Fruit fly (Drosophila melanogaster) whole organism, embryonic: ENCODE data around the gene CG10341.

ENCODE experiments used
- Atf3 ChIP-seq: fragments of 200-800 bp; sonication (Bioruptor generic); optimal IDR thresholded peaks from 3 replicates; lab custom pipeline; 2016; ENCODE audit warnings: missing biosample characterization, missing genetic modification characterization
- Bteb2 ChIP-seq: fragments of 200-800 bp; sonication (Bioruptor generic); optimal IDR thresholded peaks from 2 replicates; lab custom pipeline; 2016; ENCODE audit warnings: missing biosample characterization, missing genetic modification characterization
- CG11247 ChIP-seq: fragments of 200-800 bp; sonication (Bioruptor generic); IDR thresholded peaks from 2 replicates; pipeline ENCODE4 v1.3.6; 2022; ENCODE audit warnings: missing biosample characterization, missing genetic modification characterization
- CG12071 ChIP-seq: fragments of 200-800 bp; sonication (Bioruptor generic); optimal IDR thresholded peaks from 3 replicates; lab custom pipeline; 2018; ENCODE audit warnings: missing biosample characterization, mild to moderate bottlenecking, missing genetic modification characterization
- CG12659 ChIP-seq: fragments of 200-800 bp; sonication (Bioruptor generic); optimal IDR thresholded peaks from 3 replicates; lab custom pipeline; 2017; ENCODE audit warnings: mild to moderate bottlenecking, missing biosample characterization, missing genetic modification reagents, missing genetic modification characterization
- CG12769 ChIP-seq: fragments of 200-800 bp; sonication (Bioruptor generic); optimal IDR thresholded peaks from 2 replicates; lab custom pipeline; 2019; ENCODE audit warnings: missing biosample characterization, mild to moderate bottlenecking, missing genetic modification characterization, moderate library complexity
- CG13296 ChIP-seq: fragments of 200-800 bp; sonication (Bioruptor generic); optimal IDR thresholded peaks from 3 replicates; lab custom pipeline; 2018; ENCODE audit warnings: missing biosample characterization, mild to moderate bottlenecking, missing genetic modification characterization
- CG13424 ChIP-seq: fragments of 200-800 bp; sonication (Bioruptor generic); optimal IDR thresholded peaks from 2 replicates; lab custom pipeline; 2019; ENCODE audit warnings: missing biosample characterization, mild to moderate bottlenecking, missing genetic modification characterization, moderate library complexity
- CG15269 ChIP-seq: fragments of 200-800 bp; sonication (Bioruptor generic); optimal IDR thresholded peaks from 2 replicates; lab custom pipeline; 2018; ENCODE audit warnings: missing biosample characterization, mild to moderate bottlenecking, missing genetic modification characterization, moderate library complexity
- CG17612 ChIP-seq: fragments of 200-800 bp; sonication (Bioruptor generic); IDR thresholded peaks from 2 replicates; pipeline ENCODE4 v1.3.6; 2022; ENCODE audit warnings: missing biosample characterization, missing genetic modification characterization
- CG18619 ChIP-seq: fragments of 200-800 bp; sonication (Bioruptor generic); optimal IDR thresholded peaks from 3 replicates; lab custom pipeline; 2017; ENCODE audit warnings: missing biosample characterization, mild to moderate bottlenecking, missing genetic modification characterization
- CG2199 ChIP-seq: fragments of 200-800 bp; sonication (Bioruptor generic); IDR thresholded peaks from 3 replicates; pipeline ENCODE4 v1.3.6; 2022; ENCODE audit warnings: missing biosample characterization, missing genetic modification characterization
- CG30431 ChIP-seq: fragments of 200-800 bp; sonication (Bioruptor generic); optimal IDR thresholded peaks from 2 replicates; lab custom pipeline; 2017; ENCODE audit warnings: missing biosample characterization, missing genetic modification characterization
- CG31365 ChIP-seq: fragments of 200-800 bp; sonication (Bioruptor generic); optimal IDR thresholded peaks from 2 replicates; lab custom pipeline; 2018; ENCODE audit warnings: missing biosample characterization, mild to moderate bottlenecking, missing genetic modification characterization
- CG43689 ChIP-seq: fragments of 200-800 bp; sonication (Bioruptor generic); IDR thresholded peaks from 2 replicates; pipeline ENCODE4 v1.3.6; 2022; ENCODE audit warnings: missing biosample characterization, missing genetic modification characterization
- CG5180 ChIP-seq: fragments of 200-800 bp; sonication (Bioruptor generic); optimal IDR thresholded peaks from 3 replicates; lab custom pipeline; 2017; ENCODE audit warnings: missing biosample characterization, missing genetic modification characterization, mild to moderate bottlenecking, moderate library complexity, missing genetic modification reagents
- CG6683 ChIP-seq: fragments of 200-800 bp; sonication (Bioruptor generic); optimal IDR thresholded peaks from 2 replicates; lab custom pipeline; 2017; ENCODE audit warnings: missing biosample characterization, mild to moderate bottlenecking, missing genetic modification characterization, missing genetic modification reagents
- CG7271 ChIP-seq: fragments of 200-800 bp; sonication (Bioruptor generic); optimal IDR thresholded peaks from 2 replicates; lab custom pipeline; 2018; ENCODE audit warnings: missing biosample characterization, mild to moderate bottlenecking, missing genetic modification characterization, moderate library complexity
- CG8281 ChIP-seq: fragments of 200-800 bp; sonication (Bioruptor generic); optimal IDR thresholded peaks from 2 replicates; lab custom pipeline; 2018; ENCODE audit warnings: missing biosample characterization, mild to moderate bottlenecking, missing genetic modification characterization, moderate library complexity
- CTCF ChIP-seq: fragments of 200-800 bp; sonication (Bioruptor generic); optimal IDR thresholded peaks from 2 replicates; lab custom pipeline; 2017; ENCODE audit warnings: missing biosample characterization, mild to moderate bottlenecking, missing genetic modification characterization, moderate library complexity
- CoRest ChIP-seq: fragments of 200-800 bp; sonication (Bioruptor generic); optimal IDR thresholded peaks from 3 replicates; lab custom pipeline; 2018; ENCODE audit warnings: missing biosample characterization, mild to moderate bottlenecking, missing genetic modification characterization, moderate library complexity
- Gsc ChIP-seq: fragments of 200-800 bp; sonication (Bioruptor generic); IDR thresholded peaks from 2 replicates; pipeline ENCODE4 v1.3.6; 2022; ENCODE audit warnings: missing biosample characterization, missing genetic modification characterization
- Hmr ChIP-seq: fragments of 200-800 bp; sonication (Bioruptor generic); optimal IDR thresholded peaks from 3 replicates; lab custom pipeline; 2017; ENCODE audit warnings: mild to moderate bottlenecking, missing biosample characterization, missing genetic modification reagents, missing genetic modification characterization
- Kr ChIP-seq: fragments of 200-800 bp; sonication (Bioruptor generic); optimal IDR thresholded peaks from 2 replicates; lab custom pipeline; 2017; ENCODE audit warnings: missing biosample characterization, mild to moderate bottlenecking, missing genetic modification characterization
- Lpt ChIP-seq: fragments of >200 bp; optimal IDR thresholded peaks from 2 replicates; lab custom pipeline; 2018; ENCODE audit warnings: missing biosample characterization, missing genetic modification characterization
- MBD-R2 ChIP-seq: fragments of 200-800 bp; sonication (Bioruptor generic); IDR thresholded peaks from 2 replicates; pipeline ENCODE4 v1.3.6; 2022; ENCODE audit warnings: missing biosample characterization, missing genetic modification characterization
- Nf-YC ChIP-seq: fragments of 200-800 bp; optimal IDR thresholded peaks from 3 replicates; lab custom pipeline; 2019; ENCODE audit warnings: missing biosample characterization, mild to moderate bottlenecking, missing genetic modification characterization, moderate library complexity
- Opbp ChIP-seq: fragments of 200-800 bp; sonication (Bioruptor generic); IDR thresholded peaks from 3 replicates; pipeline ENCODE4 v1.3.6; 2022; ENCODE audit warnings: missing biosample characterization, missing genetic modification characterization; ENCODE audit not compliant: partially characterized antibody
- Sox102F ChIP-seq: fragments of 200-800 bp; sonication (Bioruptor generic); optimal IDR thresholded peaks from 2 replicates; lab custom pipeline; 2018; ENCODE audit warnings: missing biosample characterization, mild to moderate bottlenecking, missing genetic modification characterization, moderate library complexity
- Stat92E ChIP-seq, 3 experiments: fragments of >200 bp in 2 of 3; fragments of 200-800 bp in 1 of 3; sonication (Bioruptor generic) in 1 of 3; optimal IDR thresholded peaks; 2 replicates each; lab custom pipeline; 2017 to 2019; ENCODE audit warnings: missing biosample characterization in 3 of 3, missing genetic modification characterization in 3 of 3, mild to moderate bottlenecking in 1 of 3, moderate library complexity in 1 of 3
- TFAM ChIP-seq: fragments of 200-800 bp; sonication (Bioruptor generic); optimal IDR thresholded peaks from 2 replicates; lab custom pipeline; 2017; ENCODE audit warnings: missing biosample characterization, missing genetic modification characterization, inconsistent platforms
- chm ChIP-seq: fragments of 200-800 bp; sonication (Bioruptor generic); IDR thresholded peaks from 2 replicates; pipeline ENCODE4 v1.3.6; 2022; ENCODE audit warnings: missing biosample characterization, missing genetic modification characterization
- cwo ChIP-seq: fragments of 200-800 bp; sonication (Bioruptor generic); optimal IDR thresholded peaks from 3 replicates; lab custom pipeline; 2017; ENCODE audit warnings: missing biosample characterization, missing genetic modification characterization, mild to moderate bottlenecking, moderate library complexity, missing genetic modification reagents
- dysf ChIP-seq: fragments of 200-800 bp; sonication (Bioruptor generic); IDR thresholded peaks from 3 replicates; pipeline ENCODE4 v1.3.6; 2022; ENCODE audit warnings: missing biosample characterization, missing genetic modification characterization
- emc ChIP-seq: fragments of 200-800 bp; sonication (Bioruptor generic); optimal IDR thresholded peaks from 2 replicates; lab custom pipeline; 2016; ENCODE audit warnings: missing biosample characterization, missing genetic modification characterization
- fu2 ChIP-seq: fragments of 200-800 bp; sonication (Bioruptor generic); optimal IDR thresholded peaks from 2 replicates; lab custom pipeline; 2016; ENCODE audit warnings: missing biosample characterization, missing genetic modification characterization
- jumu ChIP-seq: fragments of 200-800 bp; sonication (Bioruptor generic); optimal IDR thresholded peaks from 3 replicates; lab custom pipeline; 2016; ENCODE audit warnings: missing biosample characterization, missing genetic modification characterization
- ken ChIP-seq: fragments of 200-800 bp; sonication (Bioruptor generic); IDR thresholded peaks from 3 replicates; pipeline ENCODE4 v1.3.6; 2022; ENCODE audit warnings: missing biosample characterization, missing genetic modification characterization
- luna ChIP-seq: fragments of 200-800 bp; sonication (Bioruptor generic); optimal IDR thresholded peaks from 2 replicates; lab custom pipeline; 2016; ENCODE audit warnings: missing biosample characterization, missing genetic modification characterization
- prd ChIP-seq, 3 experiments: fragments of >200 bp in 2 of 3; fragments of 200-800 bp in 1 of 3; sonication (Bioruptor generic) in 1 of 3; optimal IDR thresholded peaks in 2 of 3; IDR thresholded peaks in 1 of 3; 2 replicates in 2 of 3; 3 replicates in 1 of 3; pipeline versions ENCODE4 v1.3.6 to Lab custom; 2017 to 2022; ENCODE audit warnings: missing biosample characterization in 1 of 3, missing genetic modification characterization in 1 of 3
- ranshi ChIP-seq: fragments of 200-800 bp; sonication (Bioruptor generic); IDR thresholded peaks from 2 replicates; pipeline ENCODE4 v1.3.6; 2022; ENCODE audit warnings: missing biosample characterization, missing genetic modification characterization
- slbo ChIP-seq: fragments of 200-800 bp; sonication (Bioruptor generic); IDR thresholded peaks from 2 replicates; pipeline ENCODE4 v1.3.6; 2022; ENCODE audit warnings: missing biosample characterization, missing genetic modification characterization
- so ChIP-seq: fragments of 200-800 bp; sonication (Bioruptor generic); IDR thresholded peaks from 3 replicates; pipeline ENCODE4 v1.3.6; 2022; ENCODE audit warnings: missing biosample characterization, missing genetic modification characterization
- tna ChIP-seq: fragments of 200-800 bp; sonication (Bioruptor generic); IDR thresholded peaks from 2 replicates; pipeline ENCODE4 v1.3.6; 2022; ENCODE audit warnings: missing biosample characterization, missing genetic modification characterization; ENCODE audit not compliant: partially characterized antibody
- trh ChIP-seq: fragments of 200-800 bp; sonication (Bioruptor generic); optimal IDR thresholded peaks from 2 replicates; lab custom pipeline; 2016; ENCODE audit warnings: missing biosample characterization, missing genetic modification characterization
- twi ChIP-seq: fragments of 200-800 bp; optimal IDR thresholded peaks from 2 replicates; lab custom pipeline; 2019; ENCODE audit warnings: missing biosample characterization, mild to moderate bottlenecking, missing genetic modification characterization, moderate library complexity
- vfl ChIP-seq: fragments of 200-800 bp; sonication (Bioruptor generic); optimal IDR thresholded peaks from 2 replicates; lab custom pipeline; 2016; ENCODE audit warnings: missing biosample characterization, missing genetic modification characterization
- z ChIP-seq: fragments of 200-800 bp; sonication (Bioruptor generic); IDR thresholded peaks from 3 replicates; pipeline ENCODE4 v1.3.6; 2022; ENCODE audit warnings: missing biosample characterization, missing genetic modification characterization
- zen ChIP-seq: fragments of 200-800 bp; sonication (Bioruptor generic); optimal IDR thresholded peaks from 3 replicates; lab custom pipeline; 2018; ENCODE audit warnings: missing biosample characterization, mild to moderate bottlenecking, missing genetic modification characterization, moderate library complexity
- zfh1 ChIP-seq: fragments of 200-800 bp; sonication (Bioruptor generic); IDR thresholded peaks from 3 replicates; pipeline ENCODE4 v1.3.6; 2022; ENCODE audit warnings: missing biosample characterization, missing genetic modification characterization

CG10341 gene

dm6 chr2L:18732760-18733530, 34.4 kb downstream of the CG10341 start:
- no peak for TF ChIP-seq CG18619 (GFP tag; lab: Kevin White, UChicago)
- no peak for TF ChIP-seq Lpt (GFP tag; lab: Kevin White, UChicago)
- peak; percentile 57 for TF ChIP-seq Nf-YC (tag; lab: Kevin White, UChicago)
- no peak for TF ChIP-seq dysf (GFP tag; lab: Robert Waterston, UW)
- no peak for TF ChIP-seq Kr (GFP tag; lab: Kevin White, UChicago)
- no peak for TF ChIP-seq CG31365
- no peak for TF ChIP-seq CG8281 (tag; lab: Kevin White, UChicago)
- peak; percentile 24 for TF ChIP-seq CG12769 (tag; lab: Kevin White, UChicago)
- no peak for TF ChIP-seq so
- TF ChIP-seq tna (GFP tag; lab: Robert Waterston, UW): no peak
- peak; percentile 47 for TF ChIP-seq chm (GFP tag; lab: Robert Waterston, UW)
- TF ChIP-seq CG17612: no peak
- TF ChIP-seq CG7271 (tag; lab: Kevin White, UChicago): no peak
- no peak for TF ChIP-seq zen (tag; lab: Kevin White, UChicago)
- TF ChIP-seq CG13424: no peak
- TF ChIP-seq Bteb2 (GFP tag; lab: Kevin White, UChicago): no peak
- TF ChIP-seq emc: no peak
- TF ChIP-seq CG2199 (GFP tag; lab: Robert Waterston, UW): peak; percentile 86; the same call in 2 of the 3 replicates
- peak; percentile 56; the same call in 1 of the 3 replicates for TF ChIP-seq z
- TF ChIP-seq ranshi: no peak
- no peak for TF ChIP-seq vfl
- no peak for TF ChIP-seq Sox102F
- no peak for TF ChIP-seq zfh1 (GFP tag; lab: Robert Waterston, UW)
- no peak for TF ChIP-seq trh (GFP tag; lab: Kevin White, UChicago)
- no peak for TF ChIP-seq Stat92E (GFP tag; optimal IDR thresholded peaks at IDR 0.05; lab: Kevin White, UChicago)
- TF ChIP-seq cwo: no peak
- no peak for TF ChIP-seq Gsc (GFP tag; lab: Robert Waterston, UW)
- TF ChIP-seq slbo (GFP tag; lab: Robert Waterston, UW): no peak
- TF ChIP-seq Atf3: no peak
- TF ChIP-seq CG43689 (GFP tag; lab: Robert Waterston, UW): no peak
- TF ChIP-seq ken (GFP tag; lab: Robert Waterston, UW): no peak
- no peak for TF ChIP-seq CG12071 (GFP tag; lab: Kevin White, UChicago)
- no peak for TF ChIP-seq TFAM (GFP tag; lab: Kevin White, UChicago)
- no peak for TF ChIP-seq MBD-R2 (GFP tag; lab: Robert Waterston, UW)
- TF ChIP-seq CG12659 (GFP tag; lab: Kevin White, UChicago): no peak
- no peak for TF ChIP-seq CG15269 (tag; lab: Kevin White, UChicago)
- no peak for TF ChIP-seq twi (tag; lab: Kevin White, UChicago)
- TF ChIP-seq CG13296 (GFP tag; lab: Kevin White, UChicago): no peak
- TF ChIP-seq luna (GFP tag; lab: Kevin White, UChicago): no peak
- TF ChIP-seq fu2 (GFP tag; lab: Kevin White, UChicago): no peak
- TF ChIP-seq jumu (GFP tag; lab: Kevin White, UChicago): no peak
- TF ChIP-seq CoRest (tag; lab: Kevin White, UChicago): peak; percentile 17
- TF ChIP-seq Hmr (GFP tag; lab: Kevin White, UChicago): no peak
- TF ChIP-seq prd (optimal IDR thresholded peaks at IDR 0.05; lab: Kevin White, UChicago): no peak
- no peak for TF ChIP-seq prd (GFP tag; IDR thresholded peaks at IDR 0.05; lab: Robert Waterston, UW)
- no peak for TF ChIP-seq CTCF (GFP tag; lab: Kevin White, UChicago)
- TF ChIP-seq CG30431: no peak
- peak; percentile 5; the same call in 1 of the 3 replicates for TF ChIP-seq Opbp (GFP tag; lab: Robert Waterston, UW)
- TF ChIP-seq CG11247 (GFP tag; lab: Robert Waterston, UW): no peak
- no peak for TF ChIP-seq CG5180 (GFP tag; lab: Kevin White, UChicago)
- no peak for TF ChIP-seq CG6683 (GFP tag; lab: Kevin White, UChicago)
